Worm (Caenorhabditis elegans): ENCODE data around the gene F22H10.3.
A peak's percentile ranks its signal among the peaks of the same experiment; 100 is the strongest.

F22H10.3 gene

ce11 chrX:16634708-16635107, 42.8 kb downstream of the F22H10.3 start (continued):
- TF ChIP-seq D1046.2 (GFP tag; IDR thresholded peaks at IDR 0.05) (peak; percentile 90), T20F7.1 (GFP tag; optimal IDR thresholded peaks at IDR 0.05) (peak; percentile 65), nhr-111 (GFP tag; optimal IDR thresholded peaks at IDR 0.05) (peak; percentile 78), lin-38 (GFP tag; IDR thresholded peaks at IDR 0.05) (peak; percentile 81), lin-29 (GFP tag; IDR thresholded peaks at IDR 0.05) (peak; percentile 60; the same call in 1 of the 2 replicates), ceh-32 (tag; optimal IDR thresholded peaks at IDR 0.05; ENCODE audit: poor library complexity) (peak; percentile 10), nhr-6 (tag; optimal IDR thresholded peaks at IDR 0.05) (peak; percentile 35), duxl-1 (tag; optimal IDR thresholded peaks at IDR 0.05; ENCODE audit: poor library complexity) (peak; percentile 79), F44E2.7 (GFP tag; IDR thresholded peaks at IDR 0.05) (no peak), ZK546.5 (tag; optimal IDR thresholded peaks at IDR 0.05) (no peak), lim-7 (GFP tag; IDR thresholded peaks at IDR 0.05) (peak; percentile 87; the same call in 1 of the 2 replicates), zag-1 (tag; optimal IDR thresholded peaks at IDR 0.05) (no peak), nhr-76 (tag; optimal IDR thresholded peaks at IDR 0.05) (no peak), F26F4.8 (GFP tag; conservative IDR thresholded peaks at IDR 0.05) (peak; percentile 61; the same call in 1 of the 2 replicates), ZK337.2 (GFP tag; IDR thresholded peaks at IDR 0.05) (peak; percentile 57; the same call in 1 of the 2 replicates), unc-130 (GFP tag; optimal IDR thresholded peaks at IDR 0.05) (peak; percentile 71), php-3 (GFP tag; IDR thresholded peaks at IDR 0.05) (peak; percentile 41), lin-1 (GFP tag; IDR thresholded peaks at IDR 0.05) (peak; percentile 65; the same call in 1 of the 2 replicates), daf-19 (GFP tag; conservative IDR thresholded peaks at IDR 0.05) (no peak; the same call in 1 of the 2 replicates), daf-12 (tag; optimal IDR thresholded peaks at IDR 0.05) (no peak), ctbp-1 (GFP tag; IDR thresholded peaks at IDR 0.05) (peak; percentile 87), ztf-7 (tag; optimal IDR thresholded peaks at IDR 0.05) (peak; percentile 85), nhr-48 (tag; optimal IDR thresholded peaks at IDR 0.05) (peak; percentile 74), F37D6.2 (tag; optimal IDR thresholded peaks at IDR 0.05) (peak; percentile 74), nhr-42 (GFP tag; IDR thresholded peaks at IDR 0.05) (peak; percentile 80), spr-3 (GFP tag; optimal IDR thresholded peaks at IDR 0.05) (peak; percentile 59), madf-9 (GFP tag; conservative IDR thresholded peaks at IDR 0.05) (peak; percentile 82), snpc-4 (tag; optimal IDR thresholded peaks at IDR 0.05) (no peak), nhr-11 (tag; optimal IDR thresholded peaks at IDR 0.05) (peak; percentile 79), Y48G9A.11 (GFP tag; IDR thresholded peaks at IDR 0.05) (peak; percentile 64), aly-2 (tag; optimal IDR thresholded peaks at IDR 0.05) (no peak), ces-1 (GFP tag; optimal IDR thresholded peaks at IDR 0.05) (no peak), dmd-9 (GFP tag; IDR thresholded peaks at IDR 0.05) (peak; percentile 79), set-16 (GFP tag; IDR thresholded peaks at IDR 0.05) (peak; percentile 60), T26A8.4 (GFP tag; IDR thresholded peaks at IDR 0.05) (peak; percentile 83), nhr-28 (tag; optimal IDR thresholded peaks at IDR 0.05) (peak; percentile 63), F10B5.3 (tag; optimal IDR thresholded peaks at IDR 0.05) (peak; percentile 35), tra-1 (GFP tag; IDR thresholded peaks at IDR 0.05) (peak; percentile 88), nhr-25 (tag; optimal IDR thresholded peaks at IDR 0.05; ENCODE audit: borderline replicate concordance, insufficient read depth) (no peak), lsy-2 (tag; optimal IDR thresholded peaks at IDR 0.05) (peak; percentile 42 to 67), aha-1 (tag) (peak; percentile 96), zfp-3 (GFP tag; conservative IDR thresholded peaks at IDR 0.05) (0 out of 2 replicates have a peak, but pooled peaks have one; percentile 47), daf-8 (GFP tag; IDR thresholded peaks at IDR 0.05) (no peak), zip-11 (GFP tag; IDR thresholded peaks at IDR 0.05) (no peak), fkh-10 (GFP tag; optimal IDR thresholded peaks at IDR 0.05) (peak; percentile 72), mxl-3 (GFP tag; optimal IDR thresholded peaks at IDR 0.05) (peak; percentile 67), madf-5 (GFP tag; IDR thresholded peaks at IDR 0.05) (peak; percentile 72 to 92; a peak in 2 of 4 replicates), mep-1 (tag; optimal IDR thresholded peaks at IDR 0.05) (peak; percentile 91), unc-62 (GFP tag; optimal IDR thresholded peaks at IDR 0.05 in 1 of 2) (peak in 1 of 2 experiments; percentile 21), unc-62 (tag; optimal IDR thresholded peaks at IDR 0.05) (no peak), nhr-237 (tag; optimal IDR thresholded peaks at IDR 0.05) (no peak)
